Fruit fly (Drosophila melanogaster) whole organism: Measurements from ENCODE around the gene Sfp38D.

Experiments
- CG8478 ChIP-seq: fragments of >200 bp; optimal IDR thresholded peaks from 2 replicates; lab custom pipeline; 2018; ENCODE audit warnings: inconsistent platforms
- Dll ChIP-seq: fragments of >200 bp; optimal IDR thresholded peaks from 2 replicates; lab custom pipeline; 2017
- pan ChIP-seq: fragments of >200 bp; optimal IDR thresholded peaks from 2 replicates; lab custom pipeline; 2017
- psq ChIP-seq: fragments of >200 bp; optimal IDR thresholded peaks from 2 replicates; lab custom pipeline; 2017

DNA sequence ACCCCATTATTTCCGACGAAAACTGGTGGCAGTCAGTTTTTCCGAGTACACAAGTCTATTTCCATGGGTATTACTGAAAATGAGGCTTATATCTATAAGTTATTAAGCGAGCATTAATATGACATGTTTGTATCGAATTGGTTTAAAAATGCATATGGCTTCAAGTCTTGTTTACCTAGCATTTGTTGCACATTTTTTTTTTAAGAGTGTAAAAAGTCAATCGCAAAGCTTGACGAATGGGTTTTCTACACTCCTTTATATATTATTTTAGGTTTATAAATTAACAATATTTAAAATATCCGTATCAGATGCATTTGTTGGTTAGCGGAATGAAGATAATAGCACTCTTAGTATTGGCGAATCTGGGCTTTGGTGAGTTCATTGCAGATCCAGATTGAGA is 896 bp upstream of the Sfp38D start, which contains the start of gene CG31680:
- no peak for TF ChIP-seq Dll (lab: Kevin White, UChicago)
- no peak for TF ChIP-seq psq (lab: Kevin White, UChicago)
- no peak for TF ChIP-seq pan (lab: Kevin White, UChicago)
- no peak for TF ChIP-seq CG8478
